Worm (Caenorhabditis elegans): ENCODE measurements around the gene srxa-6.

DNA sequence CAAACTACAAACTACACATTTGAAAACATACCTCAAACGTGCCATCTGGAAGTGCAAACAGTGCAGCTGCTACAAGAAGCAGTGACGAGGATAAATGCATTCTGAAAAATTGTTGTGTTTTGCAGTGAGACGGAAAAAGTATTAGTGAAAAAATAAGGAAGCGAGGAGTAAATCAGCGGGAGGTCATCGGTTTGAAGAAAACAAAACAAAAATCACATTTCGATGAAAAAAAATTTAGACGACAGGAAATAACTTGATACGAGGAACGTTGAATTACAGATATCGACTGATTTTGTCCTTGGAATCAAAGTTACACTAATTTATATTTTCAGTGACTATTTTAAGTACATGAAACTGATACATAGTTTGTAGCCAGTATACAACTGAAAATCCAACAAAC, 43.2 kb upstream of the srxa-6 start, which contains the start of gene F53F8.4:
- no peak for TF ChIP-seq flt-1 (GFP tag; IDR thresholded peaks at IDR 0.05)
- no peak for TF ChIP-seq ztf-29 (GFP tag; IDR thresholded peaks at IDR 0.05)
- TF ChIP-seq med-1 (GFP tag; optimal IDR thresholded peaks at IDR 0.05; ENCODE audit: insufficient read depth) = no peak

All from whole organism, midembryonic.